Worm (Caenorhabditis elegans) whole organism, young adult: ENCODE data around the gene hlh-27.

Source experiments
- lsy-27 ChIP-seq: sonication (generic microtip); optimal IDR thresholded peaks from 2 replicates; lab custom pipeline; 2017; ENCODE audit warnings: missing genetic modification characterization, mild to moderate bottlenecking, missing compliant biosample characterization, antibody characterized with exemption, missing genotype, borderline replicate concordance; ENCODE audit not compliant: insufficient read depth
- madf-3 ChIP-seq: fragments of 200-800 bp; sonication (Bioruptor generic); IDR thresholded peaks from 2 replicates; pipeline ENCODE4 v1.3.6; 2022; ENCODE audit warnings: missing genetic modification reagents, missing genetic modification characterization, missing compliant biosample characterization
- repo-1 ChIP-seq: sonication (generic microtip); optimal IDR thresholded peaks from 2 replicates; lab custom pipeline; 2017; ENCODE audit warnings: mild to moderate bottlenecking, missing genetic modification characterization, missing compliant biosample characterization
- tbx-9 ChIP-seq: sonication (generic microtip); optimal IDR thresholded peaks from 2 replicates; lab custom pipeline; 2016; ENCODE audit warnings: borderline replicate concordance, missing genetic modification characterization, inconsistent platforms, missing compliant biosample characterization
- ztf-22 ChIP-seq: fragments of 200-800 bp; sonication (Bioruptor generic); optimal IDR thresholded peaks from 2 replicates; lab custom pipeline; 2018; ENCODE audit warnings: mild to moderate bottlenecking, missing genetic modification characterization, moderate library complexity, missing compliant biosample characterization

DNA sequence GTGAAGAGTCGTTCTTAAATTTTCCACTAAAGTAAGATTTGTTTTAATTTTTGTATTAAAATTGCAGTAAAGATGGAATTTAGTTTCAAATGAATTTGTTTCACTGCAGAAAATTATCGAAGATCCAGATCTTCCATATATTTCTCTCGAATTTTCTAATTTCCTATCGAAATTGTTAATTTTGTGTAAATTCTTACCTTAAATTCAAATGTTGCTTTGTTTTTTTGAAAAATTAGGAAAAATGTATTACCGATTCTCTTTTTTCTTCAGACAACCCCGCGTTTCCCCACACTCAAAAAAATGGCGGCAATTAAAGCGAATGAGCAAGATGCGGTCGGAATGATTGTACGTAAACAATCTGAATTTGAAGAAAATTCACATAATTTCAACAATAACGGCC, 9.7 kb upstream of the hlh-27 start, which contains the start of gene C17C3.6:
- TF ChIP-seq tbx-9 (tag; lab: Kevin White, UChicago) (no peak), lsy-27 (tag; lab: Kevin White, UChicago) (no peak), madf-3 (GFP tag; lab: Robert Waterston, UW) (no peak), ztf-22 (no peak), repo-1 (tag; lab: Kevin White, UChicago) (no peak)
